Worm (Caenorhabditis elegans) whole organism, mixed stage, embryonic: Measurements from ENCODE around the gene srh-48.

Experiments
- M03D4.4 ChIP-seq: sonication (generic microtip); optimal IDR thresholded peaks from 2 replicates; lab custom pipeline; 2017; ENCODE audit warnings: mild to moderate bottlenecking, missing genetic modification characterization, missing compliant biosample characterization
- bed-3 ChIP-seq: fragments of 200-800 bp; sonication (Bioruptor generic); optimal IDR thresholded peaks from 3 replicates; lab custom pipeline; 2018; ENCODE audit warnings: mild to moderate bottlenecking, missing genetic modification characterization, moderate library complexity, missing compliant biosample characterization
- blmp-1 ChIP-seq: fragments of 150-350 bp; optimal IDR thresholded peaks from 2 replicates; lab custom pipeline; 2014; ENCODE audit warnings: missing biosample characterization, missing genetic modification characterization
- ceh-39 ChIP-seq: fragments of 150-350 bp; optimal IDR thresholded peaks from 2 replicates; lab custom pipeline; 2014; ENCODE audit warnings: missing biosample characterization, missing genetic modification characterization
- ceh-83 ChIP-seq: fragments of 200-800 bp; sonication (Bioruptor generic); optimal IDR thresholded peaks from 2 replicates; lab custom pipeline; 2018; ENCODE audit warnings: mild to moderate bottlenecking, missing genetic modification characterization, missing compliant biosample characterization
- ces-1 ChIP-seq: fragments of 150-350 bp; optimal IDR thresholded peaks from 2 replicates; lab custom pipeline; 2014; ENCODE audit warnings: missing biosample characterization, missing genetic modification reagents, missing genetic modification characterization
- cnd-1 ChIP-seq: fragments of 200-800 bp; sonication (Bioruptor generic); optimal IDR thresholded peaks from 2 replicates; lab custom pipeline; 2018; ENCODE audit warnings: mild to moderate bottlenecking, missing genetic modification characterization, missing compliant biosample characterization
- drap-1 ChIP-seq: fragments of 200-800 bp; sonication (Bioruptor generic); optimal IDR thresholded peaks from 3 replicates; lab custom pipeline; 2018; ENCODE audit warnings: mild to moderate bottlenecking, missing genetic modification characterization, missing compliant biosample characterization
- elt-1 ChIP-seq: sonication (generic microtip); optimal IDR thresholded peaks from 2 replicates; lab custom pipeline; 2017; ENCODE audit warnings: missing genetic modification characterization, mild to moderate bottlenecking, missing compliant biosample characterization, antibody characterized with exemption, moderate library complexity, borderline replicate concordance; ENCODE audit not compliant: insufficient read depth
- flh-1 ChIP-seq: fragments of 200-800 bp; sonication (Bioruptor generic); optimal IDR thresholded peaks from 2 replicates; lab custom pipeline; 2018; ENCODE audit warnings: mild to moderate bottlenecking, missing genetic modification characterization, moderate library complexity, missing compliant biosample characterization
- ham-2 ChIP-seq: fragments of 200-800 bp; sonication (Bioruptor generic); optimal IDR thresholded peaks from 2 replicates; lab custom pipeline; 2018; ENCODE audit warnings: mild to moderate bottlenecking, missing genetic modification characterization, missing compliant biosample characterization
- hlh-1 ChIP-seq: fragments of 150-350 bp; optimal IDR thresholded peaks from 2 replicates; lab custom pipeline; 2014; ENCODE audit warnings: missing biosample characterization, missing genetic modification reagents, missing genetic modification characterization
- lin-13 ChIP-seq: fragments of 150-350 bp; optimal IDR thresholded peaks from 2 replicates; lab custom pipeline; 2014; ENCODE audit warnings: missing biosample characterization, missing genetic modification characterization
- lin-32 ChIP-seq: fragments of 200-800 bp; sonication (Bioruptor generic); optimal IDR thresholded peaks from 2 replicates; lab custom pipeline; 2018; ENCODE audit warnings: mild to moderate bottlenecking, missing genetic modification characterization, missing compliant biosample characterization
- lsy-2 ChIP-seq: fragments of 150-350 bp; optimal IDR thresholded peaks from 2 replicates; lab custom pipeline; 2014; ENCODE audit warnings: missing biosample characterization, missing genetic modification characterization
- mab-5 ChIP-seq: fragments of 150-350 bp; optimal IDR thresholded peaks from 2 replicates; lab custom pipeline; 2014; ENCODE audit warnings: missing biosample characterization, missing genetic modification characterization
- mep-1 ChIP-seq: fragments of 150-350 bp; optimal IDR thresholded peaks from 2 replicates; lab custom pipeline; 2017; ENCODE audit warnings: missing biosample characterization, missing genetic modification reagents, missing genetic modification characterization, inconsistent platforms
- nhr-12 ChIP-seq: fragments of 150-350 bp; optimal IDR thresholded peaks from 2 replicates; lab custom pipeline; 2014; ENCODE audit warnings: missing biosample characterization, missing genetic modification characterization
- nhr-2 ChIP-seq: fragments of 150-350 bp; optimal IDR thresholded peaks from 2 replicates; lab custom pipeline; 2014; ENCODE audit warnings: missing biosample characterization, missing genetic modification characterization
- nhr-237 ChIP-seq: fragments of 150-350 bp; optimal IDR thresholded peaks from 2 replicates; lab custom pipeline; 2014; ENCODE audit warnings: missing biosample characterization, missing genetic modification characterization
- nhr-28 ChIP-seq: fragments of 150-350 bp; optimal IDR thresholded peaks from 2 replicates; lab custom pipeline; 2014; ENCODE audit warnings: missing biosample characterization, missing genetic modification characterization
- nhr-76 ChIP-seq: sonication (generic microtip); optimal IDR thresholded peaks from 2 replicates; lab custom pipeline; 2017; ENCODE audit warnings: missing biosample characterization, missing genetic modification characterization
- sem-2 ChIP-seq: fragments of 200-800 bp; sonication (Bioruptor generic); optimal IDR thresholded peaks from 2 replicates; lab custom pipeline; 2018; ENCODE audit warnings: mild to moderate bottlenecking, missing genetic modification characterization, missing compliant biosample characterization
- sptf-1 ChIP-seq: sonication (generic microtip); optimal IDR thresholded peaks from 2 replicates; lab custom pipeline; 2017; ENCODE audit warnings: mild to moderate bottlenecking, missing genetic modification characterization, moderate library complexity, missing compliant biosample characterization
- unc-62 ChIP-seq: fragments of 150-350 bp; optimal IDR thresholded peaks from 2 replicates; lab custom pipeline; 2014; ENCODE audit warnings: missing biosample characterization, missing genetic modification reagents, missing genetic modification characterization
- zip-8 ChIP-seq: fragments of 150-350 bp; optimal IDR thresholded peaks from 2 replicates; lab custom pipeline; 2014; ENCODE audit warnings: missing biosample characterization, missing genetic modification characterization

The srh-48 gene

ce11 chrII:9421969-9422368, 42.1 kb downstream of the srh-48 start, which contains the start of gene M176.11:
M176.11 (plus strand) TSS chrII:9422269.
- TF ChIP-seq unc-62 (GFP tag; lab: Kevin White, UChicago) = no peak
- TF ChIP-seq nhr-28 (tag; lab: Kevin White, UChicago) = no peak
- no peak for TF ChIP-seq sptf-1 (tag; lab: Kevin White, UChicago)
- no peak for TF ChIP-seq ceh-83
- no peak for TF ChIP-seq sem-2 (GFP tag; lab: Kevin White, UChicago)
- TF ChIP-seq ces-1 (GFP tag; lab: Kevin White, UChicago) = no peak
- TF ChIP-seq zip-8 (tag; lab: Kevin White, UChicago) = no peak
- no peak for TF ChIP-seq blmp-1
- no peak for TF ChIP-seq ceh-39 (tag; lab: Kevin White, UChicago)
- no peak for TF ChIP-seq elt-1 (tag; lab: Kevin White, UChicago)
- no peak for TF ChIP-seq bed-3
- TF ChIP-seq mep-1 (tag; lab: Kevin White, UChicago) = no peak
- no peak for TF ChIP-seq mab-5
- no peak for TF ChIP-seq ham-2 (GFP tag; lab: Kevin White, UChicago)
- no peak for TF ChIP-seq lsy-2
- TF ChIP-seq lin-32 = no peak
- no peak for TF ChIP-seq flh-1

- TF ChIP-seq drap-1 (no peak), nhr-237 (tag; lab: Kevin White, UChicago) (no peak), nhr-12 (tag; lab: Kevin White, UChicago) (no peak), M03D4.4 (tag; lab: Kevin White, UChicago) (no peak), nhr-76 (no peak), cnd-1 (tag; lab: Kevin White, UChicago) (no peak), nhr-2 (tag; lab: Kevin White, UChicago) (no peak), ham-2 (GFP tag; lab: Kevin White, UChicago) (no peak)
These were observed 46.2 kb downstream of the srh-48 start, which contains the start of gene M176.10 for ce11 chrII:9426076-9426475. M176.10 (minus strand) TSS chrII:9426176.

ce11 chrII:9427644-9428043, 47.7 kb downstream of the srh-48 start, which contains the start of gene M176.5:
M176.5 (minus strand) TSS chrII:9427744.
- TF ChIP-seq blmp-1 (no peak), nhr-237 (tag; lab: Kevin White, UChicago) (no peak), unc-62 (GFP tag; lab: Kevin White, UChicago) (no peak), lin-32 (no peak), lin-13 (tag; lab: Kevin White, UChicago) (no peak)
- TF ChIP-seq, all 35 proteins: peak for 0

- TF ChIP-seq ces-1 (GFP tag; lab: Kevin White, UChicago) = peak; percentile 27
- TF ChIP-seq unc-62 (GFP tag; lab: Kevin White, UChicago) = no peak
- TF ChIP-seq lsy-2 = no peak
These were observed 51.2 kb downstream of the srh-48 start for ce11 chrII:9431119-9431518.

- TF ChIP-seq nhr-28 (tag; lab: Kevin White, UChicago) (no peak), nhr-2 (tag; lab: Kevin White, UChicago) (no peak), lin-32 (no peak), hlh-1 (tag; lab: Kevin White, UChicago) (no peak)
These were observed 53.7 kb downstream of the srh-48 start, which contains the start of gene kin-15 for ce11 chrII:9433609-9434008. kin-15 (minus strand) TSS chrII:9433709.
